Fruit fly (Drosophila melanogaster) whole organism, pupa: ENCODE results near the gene Nos.
A peak's percentile ranks its signal among the peaks of the same experiment; 100 is the strongest.

Experiments used
- CG10348 ChIP-seq: fragments of 200-800 bp; sonication (Bioruptor generic); IDR thresholded peaks from 2 replicates; pipeline ENCODE4 v1.3.6; 2022; ENCODE audit warnings: missing biosample characterization, missing genetic modification characterization
- CG12605 ChIP-seq: fragments of 200-800 bp; sonication (Bioruptor generic); IDR thresholded peaks from 2 replicates; pipeline ENCODE4 v1.3.6; 2022; ENCODE audit warnings: missing biosample characterization, missing genetic modification characterization
- CG13204 ChIP-seq: fragments of 200-800 bp; sonication (Bioruptor generic); optimal IDR thresholded peaks from 2 replicates; lab custom pipeline; 2018; ENCODE audit warnings: missing biosample characterization, mild to moderate bottlenecking, missing genetic modification characterization, moderate library complexity
- CG14655 ChIP-seq: fragments of 200-800 bp; sonication (Bioruptor generic); optimal IDR thresholded peaks from 3 replicates; lab custom pipeline; 2017; ENCODE audit warnings: mild to moderate bottlenecking, missing biosample characterization, missing genetic modification reagents, missing genetic modification characterization
- CG15710 ChIP-seq: fragments of 200-800 bp; sonication (Bioruptor generic); optimal IDR thresholded peaks from 2 replicates; lab custom pipeline; 2018; ENCODE audit warnings: missing biosample characterization, mild to moderate bottlenecking, missing genetic modification characterization, moderate library complexity
- CG17806 ChIP-seq: fragments of 200-800 bp; sonication (Bioruptor generic); optimal IDR thresholded peaks from 2 replicates; lab custom pipeline; 2018; ENCODE audit warnings: missing biosample characterization, mild to moderate bottlenecking, missing genetic modification characterization, moderate library complexity
- CG32121 ChIP-seq: fragments of 200-800 bp; sonication (Bioruptor generic); IDR thresholded peaks from 2 replicates; pipeline ENCODE4 v1.3.6; 2022; ENCODE audit warnings: missing biosample characterization, missing genetic modification characterization
- CG34367 ChIP-seq: fragments of 200-800 bp; sonication (Bioruptor generic); optimal IDR thresholded peaks from 2 replicates; lab custom pipeline; 2018; ENCODE audit warnings: missing biosample characterization, mild to moderate bottlenecking, missing genetic modification characterization
- CG4496 ChIP-seq: fragments of 200-800 bp; sonication (Bioruptor generic); IDR thresholded peaks from 3 replicates; pipeline ENCODE4 v1.3.6; 2022; ENCODE audit warnings: missing biosample characterization, missing genetic modification characterization
- CG8159 ChIP-seq: fragments of 200-800 bp; sonication (Bioruptor generic); optimal IDR thresholded peaks from 3 replicates; lab custom pipeline; 2018; ENCODE audit warnings: missing biosample characterization, mild to moderate bottlenecking, missing genetic modification characterization, moderate library complexity
- CG8301 ChIP-seq: fragments of 200-800 bp; sonication (Bioruptor generic); optimal IDR thresholded peaks from 2 replicates; lab custom pipeline; 2018; ENCODE audit warnings: missing biosample characterization, mild to moderate bottlenecking, missing genetic modification characterization
- CG9948 ChIP-seq: fragments of 200-800 bp; sonication (Bioruptor generic); optimal IDR thresholded peaks from 2 replicates; lab custom pipeline; 2018; ENCODE audit warnings: missing biosample characterization, mild to moderate bottlenecking, missing genetic modification characterization, moderate library complexity
- D1 ChIP-seq: fragments of 200-800 bp; sonication (Bioruptor generic); optimal IDR thresholded peaks from 2 replicates; lab custom pipeline; 2018; ENCODE audit warnings: missing biosample characterization, mild to moderate bottlenecking, missing genetic modification characterization, moderate library complexity
- EcR ChIP-seq: fragments of 200-800 bp; sonication (Bioruptor generic); optimal IDR thresholded peaks from 3 replicates; lab custom pipeline; 2019; ENCODE audit warnings: missing biosample characterization, missing genetic modification characterization, mild to moderate bottlenecking, moderate library complexity, missing genetic modification reagents
- Ets98B ChIP-seq: fragments of 200-800 bp; sonication (Bioruptor generic); IDR thresholded peaks from 2 replicates; pipeline ENCODE4 v1.3.6; 2022; ENCODE audit warnings: missing biosample characterization, missing genetic modification characterization
- Pif1A ChIP-seq: fragments of 200-800 bp; sonication (Bioruptor generic); optimal IDR thresholded peaks from 3 replicates; lab custom pipeline; 2016; ENCODE audit warnings: missing biosample characterization, missing genetic modification characterization
- Pif1B ChIP-seq: fragments of 200-800 bp; sonication (Bioruptor generic); optimal IDR thresholded peaks from 3 replicates; lab custom pipeline; 2016; ENCODE audit warnings: missing biosample characterization, missing genetic modification characterization
- Snoo ChIP-seq: fragments of 200-800 bp; sonication (Bioruptor generic); optimal IDR thresholded peaks from 3 replicates; lab custom pipeline; 2017; ENCODE audit warnings: missing biosample characterization, mild to moderate bottlenecking, missing genetic modification characterization, inconsistent platforms
- fd96Ca ChIP-seq: fragments of 200-800 bp; sonication (Bioruptor generic); IDR thresholded peaks from 3 replicates; pipeline ENCODE4 v1.3.6; 2022; ENCODE audit warnings: missing biosample characterization, missing genetic modification characterization
- gl ChIP-seq: fragments of 200-800 bp; sonication (Bioruptor generic); optimal IDR thresholded peaks from 2 replicates; lab custom pipeline; 2018; ENCODE audit warnings: missing biosample characterization, mild to moderate bottlenecking, missing genetic modification characterization
- rn ChIP-seq: fragments of 200-800 bp; sonication (Bioruptor generic); IDR thresholded peaks from 2 replicates; pipeline ENCODE4 v1.3.6; 2022; ENCODE audit warnings: missing biosample characterization, missing genetic modification characterization

Nos gene

dm6 chr2L:10769708-10770107 is 67.6 kb downstream of the Nos start, which contains the start of gene CG6724:
Gene CG6724, minus strand, starts transcription at chr2L:10769952.
- TF ChIP-seq CG17806, result no peak
- no peak for TF ChIP-seq CG9948
- no peak for TF ChIP-seq CG4496 (GFP tag; lab: Robert Waterston, UW)
- TF ChIP-seq CG15710 (tag; lab: Kevin White, UChicago), result no peak
- TF ChIP-seq CG10348 (GFP tag; lab: Robert Waterston, UW), result no peak
- no peak for TF ChIP-seq Pif1A (GFP tag; lab: Kevin White, UChicago)
- no peak for TF ChIP-seq Snoo (tag; lab: Kevin White, UChicago)
- TF ChIP-seq CG13204, result no peak
- no peak for TF ChIP-seq Ets98B (GFP tag; lab: Robert Waterston, UW)
- TF ChIP-seq CG14655 (GFP tag; lab: Kevin White, UChicago), result no peak
- no peak for TF ChIP-seq D1
- no peak for TF ChIP-seq rn (GFP tag; lab: Robert Waterston, UW)
- no peak for TF ChIP-seq CG32121 (GFP tag; lab: Robert Waterston, UW)
- no peak for TF ChIP-seq Pif1B (GFP tag; lab: Kevin White, UChicago)
- no peak for TF ChIP-seq fd96Ca (GFP tag; lab: Robert Waterston, UW)
- TF ChIP-seq gl (tag; lab: Kevin White, UChicago), result no peak
- no peak for TF ChIP-seq EcR (GFP tag; lab: Kevin White, UChicago)
- TF ChIP-seq CG8301 (tag; lab: Kevin White, UChicago), result no peak
- TF ChIP-seq CG12605 (GFP tag; lab: Robert Waterston, UW), result no peak

dm6 chr2L:10767597-10768188 is 69.6 kb downstream of the Nos start, which contains the start of gene Ubc2:
Gene Ubc2, minus strand, starts transcription at chr2L:10768006.
- peak; percentile 49; the same call in 2 of the 3 replicates for TF ChIP-seq CG4496 (GFP tag; lab: Robert Waterston, UW)
- TF ChIP-seq CG9948, result no peak
- no peak for TF ChIP-seq D1

- no peak for TF ChIP-seq D1
- peak; percentile 13 for TF ChIP-seq Pif1B (GFP tag; lab: Kevin White, UChicago)
- TF ChIP-seq CG8301 (tag; lab: Kevin White, UChicago), result peak; percentile 12
- TF ChIP-seq Ets98B (GFP tag; lab: Robert Waterston, UW), result 0 out of 2 replicates have a peak, but pooled peaks have one; percentile 13
- peak; percentile 34 for TF ChIP-seq CG9948
- TF ChIP-seq CG34367 (tag; lab: Kevin White, UChicago), result no peak
- no peak for TF ChIP-seq CG32121 (GFP tag; lab: Robert Waterston, UW)
- TF ChIP-seq rn (GFP tag; lab: Robert Waterston, UW), result no peak
- no peak for TF ChIP-seq CG10348 (GFP tag; lab: Robert Waterston, UW)
- TF ChIP-seq CG4496 (GFP tag; lab: Robert Waterston, UW), result no peak
- peak; percentile 30 for TF ChIP-seq CG15710 (tag; lab: Kevin White, UChicago)
- TF ChIP-seq CG17806, result peak; percentile 35
- peak; percentile 61 for TF ChIP-seq CG8159 (tag; lab: Kevin White, UChicago)
Measured at dm6 chr2L:10760422-10761166, 76.7 kb downstream of the Nos start, which contains the start of gene CG6495. Gene CG6495, plus strand, starts transcription at chr2L:10761116.

dm6 chr2L:10759624-10760023 is 77.7 kb downstream of the Nos start:
- TF ChIP-seq Snoo (tag; lab: Kevin White, UChicago) (no peak), Pif1B (GFP tag; lab: Kevin White, UChicago) (peak; percentile 61), CG15710 (tag; lab: Kevin White, UChicago) (peak; percentile 31), CG8301 (tag; lab: Kevin White, UChicago) (peak; percentile 37), EcR (GFP tag; lab: Kevin White, UChicago) (no peak), gl (tag; lab: Kevin White, UChicago) (no peak), fd96Ca (GFP tag; lab: Robert Waterston, UW) (peak; percentile 63; the same call in 2 of the 3 replicates), CG14655 (GFP tag; lab: Kevin White, UChicago) (no peak), CG9948 (peak; percentile 42), D1 (no peak), CG17806 (peak; percentile 58), CG32121 (GFP tag; lab: Robert Waterston, UW) (no peak), Pif1A (GFP tag; lab: Kevin White, UChicago) (peak; percentile 27), CG34367 (tag; lab: Kevin White, UChicago) (peak; percentile 58), CG4496 (GFP tag; lab: Robert Waterston, UW) (no peak), Ets98B (GFP tag; lab: Robert Waterston, UW) (peak; percentile 14; the same call in 1 of the 2 replicates), CG13204 (no peak), rn (GFP tag; lab: Robert Waterston, UW) (no peak), CG10348 (GFP tag; lab: Robert Waterston, UW) (no peak), CG8159 (tag; lab: Kevin White, UChicago) (peak; percentile 67), CG12605 (GFP tag; lab: Robert Waterston, UW) (no peak)

dm6 chr2L:10757038-10757685 is 80.1 kb downstream of the Nos start:
- no peak for TF ChIP-seq CG17806
- 0 out of 3 replicates have a peak, but pooled peaks have one; percentile 31 for TF ChIP-seq CG4496 (GFP tag; lab: Robert Waterston, UW)
